Fruit fly (Drosophila melanogaster): ENCODE measurements around the gene Vps60.

Gene Vps60

dm6 chr3L:17644906-17645244 is 23.4 kb upstream of the Vps60 start, which contains the start of gene Pep (continued):
- no peak for TF ChIP-seq CG10654 (GFP tag; optimal IDR thresholded peaks at IDR 0.05)
- no peak; the same call in 1 of the 2 replicates for TF ChIP-seq CG1024 (GFP tag; IDR thresholded peaks at IDR 0.05)
- TF ChIP-seq pfk (GFP tag; optimal IDR thresholded peaks at IDR 0.05), result peak; percentile 8
- no peak for TF ChIP-seq CG7357 (GFP tag; IDR thresholded peaks at IDR 0.05)
- no peak; the same call in 1 of the 2 replicates for TF ChIP-seq chm (GFP tag; IDR thresholded peaks at IDR 0.05)
- peak; percentile 13 for TF ChIP-seq CG17359 (tag; optimal IDR thresholded peaks at IDR 0.05)
- TF ChIP-seq dimm (GFP tag; IDR thresholded peaks at IDR 0.05), result no peak
- TF ChIP-seq unpg (GFP tag; optimal IDR thresholded peaks at IDR 0.05), result peak; percentile 14
- no peak for TF ChIP-seq CG3065 (GFP tag; optimal IDR thresholded peaks at IDR 0.05)
- no peak for TF ChIP-seq D19B (GFP tag; optimal IDR thresholded peaks at IDR 0.05)
- peak; percentile 46 for TF ChIP-seq gfzf (GFP tag; optimal IDR thresholded peaks at IDR 0.05)
- TF ChIP-seq E2f2 (GFP tag; IDR thresholded peaks at IDR 0.05), result peak; percentile 80
- no peak for TF ChIP-seq danr (GFP tag; IDR thresholded peaks at IDR 0.05)
- no peak for TF ChIP-seq Elba2 (GFP tag; optimal IDR thresholded peaks at IDR 0.05)
- TF ChIP-seq CG17802 (tag; optimal IDR thresholded peaks at IDR 0.05), result peak; percentile 54
- no peak for TF ChIP-seq org-1 (GFP tag; optimal IDR thresholded peaks at IDR 0.05)
- TF ChIP-seq Usf (GFP tag; optimal IDR thresholded peaks at IDR 0.05), result no peak
- TF ChIP-seq gsb-n (tag; optimal IDR thresholded peaks at IDR 0.05), result no peak
- no peak for TF ChIP-seq ttk (GFP tag; IDR thresholded peaks at IDR 0.05)
- no peak for TF ChIP-seq da (GFP tag; optimal IDR thresholded peaks at IDR 0.05)
- TF ChIP-seq CG1647 (GFP tag; optimal IDR thresholded peaks at IDR 0.05), result no peak
- peak; percentile 33 for TF ChIP-seq PHDP (tag; optimal IDR thresholded peaks at IDR 0.05)
- peak; percentile 99 for TF ChIP-seq grn (GFP tag; optimal IDR thresholded peaks at IDR 0.05)
- TF ChIP-seq tna (GFP tag; IDR thresholded peaks at IDR 0.05; ENCODE audit: partially characterized antibody), result peak; percentile 97
- peak; percentile 31 for TF ChIP-seq CG2202 (tag; optimal IDR thresholded peaks at IDR 0.05)
- TF ChIP-seq gsb (GFP tag; IDR thresholded peaks at IDR 0.05), result no peak
- TF ChIP-seq chif (GFP tag; optimal IDR thresholded peaks at IDR 0.05), result no peak
- no peak for TF ChIP-seq CG10565 (GFP tag; optimal IDR thresholded peaks at IDR 0.05)
- peak; percentile 98 for TF ChIP-seq ato (GFP tag; IDR thresholded peaks at IDR 0.05; ENCODE audit: partially characterized antibody)
- TF ChIP-seq CG10147 (GFP tag; optimal IDR thresholded peaks at IDR 0.05), result peak; percentile 35
- no peak for TF ChIP-seq H15 (GFP tag; IDR thresholded peaks at IDR 0.05)
- no peak for TF ChIP-seq usp (GFP tag; optimal IDR thresholded peaks at IDR 0.05)
- no peak for TF ChIP-seq CG4820 (GFP tag; optimal IDR thresholded peaks at IDR 0.05)
- peak; percentile 40 for TF ChIP-seq Xbp1 (GFP tag; optimal IDR thresholded peaks at IDR 0.05)
- TF ChIP-seq esg (GFP tag; conservative IDR thresholded peaks at IDR 0.05), result no peak
- no peak for TF ChIP-seq CG12299 (tag; optimal IDR thresholded peaks at IDR 0.05)
- no peak for TF ChIP-seq ara (GFP tag; IDR thresholded peaks at IDR 0.05)
- peak; percentile 74 for TF ChIP-seq HmgD (GFP tag; optimal IDR thresholded peaks at IDR 0.05)
- no peak for TF ChIP-seq Lpt (GFP tag; optimal IDR thresholded peaks at IDR 0.05)
- TF ChIP-seq bcd (GFP tag; optimal IDR thresholded peaks at IDR 0.05), result no peak
- TF ChIP-seq CG7556 (GFP tag; optimal IDR thresholded peaks at IDR 0.05), result no peak
- no peak for TF ChIP-seq lov (optimal IDR thresholded peaks at IDR 0.05)
- no peak for TF ChIP-seq lov (GFP tag; IDR thresholded peaks at IDR 0.05)
- peak; percentile 49 for TF ChIP-seq Side (GFP tag; optimal IDR thresholded peaks at IDR 0.05)
- TF ChIP-seq jumu (GFP tag; optimal IDR thresholded peaks at IDR 0.05), result peak; percentile 64
- no peak; the same call in 2 of the 3 replicates for TF ChIP-seq jigr1 (GFP tag; IDR thresholded peaks at IDR 0.05)
- TF ChIP-seq CG13287 (GFP tag; IDR thresholded peaks at IDR 0.05; ENCODE audit: partially characterized antibody), result peak; percentile 98
- TF ChIP-seq Adf1 (GFP tag; IDR thresholded peaks at IDR 0.05), result peak; percentile 25; the same call in 1 of the 2 replicates
- no peak for TF ChIP-seq CG8281 (tag; optimal IDR thresholded peaks at IDR 0.05)
- TF ChIP-seq pum (GFP tag; optimal IDR thresholded peaks at IDR 0.05), result peak; percentile 20
- no peak for TF ChIP-seq CG11085 (GFP tag; IDR thresholded peaks at IDR 0.05)
- TF ChIP-seq Aef1 (GFP tag; IDR thresholded peaks at IDR 0.05), result no peak
- TF ChIP-seq Dp (GFP tag; optimal IDR thresholded peaks at IDR 0.05), result peak; percentile 72

All from whole organism, embryonic.